Fruit fly (Drosophila melanogaster) whole organism, wandering third instar larva: Measurements from ENCODE around the gene CG9917.

Source experiments
- Abd-B ChIP-seq: fragments of >200 bp; optimal IDR thresholded peaks from 2 replicates; lab custom pipeline; 2017; ENCODE audit warnings: missing biosample characterization, missing genetic modification characterization
- CG32264 ChIP-seq: fragments of 200-800 bp; sonication (Bioruptor generic); optimal IDR thresholded peaks from 2 replicates; lab custom pipeline; 2016; ENCODE audit warnings: missing biosample characterization, missing genetic modification characterization
- CG9705 ChIP-seq: fragments of 200-800 bp; sonication (Bioruptor generic); optimal IDR thresholded peaks from 2 replicates; lab custom pipeline; 2018; ENCODE audit warnings: missing biosample characterization, mild to moderate bottlenecking, missing genetic modification characterization
- CrebA ChIP-seq: fragments of 200-800 bp; sonication (Bioruptor generic); optimal IDR thresholded peaks from 2 replicates; lab custom pipeline; 2016; ENCODE audit warnings: missing biosample characterization, mild to moderate bottlenecking, missing genetic modification characterization, borderline replicate concordance
- Dfd ChIP-seq: fragments of >200 bp; optimal IDR thresholded peaks from 2 replicates; lab custom pipeline; 2017; ENCODE audit warnings: missing biosample characterization, missing genetic modification characterization
- Dif ChIP-seq: fragments of 200-275, 200-300 bp; sonication (Bioruptor generic); optimal IDR thresholded peaks from 2 replicates; lab custom pipeline; 2018; ENCODE audit warnings: missing biosample characterization, missing genetic modification characterization; ENCODE audit not compliant: partially characterized antibody
- GATAd ChIP-seq: sonication (Bioruptor generic); optimal IDR thresholded peaks from 2 replicates; lab custom pipeline; 2016; ENCODE audit warnings: missing biosample characterization, missing genetic modification characterization
- HLH106 ChIP-seq: fragments of 200-800 bp; optimal IDR thresholded peaks from 3 replicates; lab custom pipeline; 2019; ENCODE audit warnings: missing biosample characterization, mild to moderate bottlenecking, missing genetic modification characterization, moderate library complexity
- Hnf4 ChIP-seq: fragments of 200-800 bp; sonication (Bioruptor generic); optimal IDR thresholded peaks from 2 replicates; lab custom pipeline; 2016; ENCODE audit warnings: missing biosample characterization, mild to moderate bottlenecking, missing genetic modification characterization
- Hr78 ChIP-seq: fragments of >200 bp; optimal IDR thresholded peaks from 2 replicates; lab custom pipeline; 2017; ENCODE audit warnings: missing biosample characterization, missing genetic modification characterization
- Hr83 ChIP-seq: fragments of 200-300 bp; sonication (Bioruptor generic); optimal IDR thresholded peaks from 2 replicates; lab custom pipeline; 2016; ENCODE audit warnings: missing biosample characterization, mild to moderate bottlenecking, missing genetic modification characterization, moderate library complexity; ENCODE audit not compliant: poor library complexity, severe bottlenecking
- Jra ChIP-seq: sonication (Bioruptor generic); optimal IDR thresholded peaks from 2 replicates; lab custom pipeline; 2016; ENCODE audit warnings: missing biosample characterization, missing genetic modification characterization
- Mio ChIP-seq: sonication (Bioruptor generic); optimal IDR thresholded peaks from 2 replicates; lab custom pipeline; 2016; ENCODE audit warnings: missing biosample characterization, missing genetic modification characterization
- Myc ChIP-seq: fragments of >200 bp; optimal IDR thresholded peaks from 2 replicates; lab custom pipeline; 2017
- N ChIP-seq: fragments of >200 bp; optimal IDR thresholded peaks from 2 replicates; lab custom pipeline; 2018; ENCODE audit warnings: missing biosample characterization, missing external identifiers, missing genetic modification characterization
- OdsH ChIP-seq: fragments of 200-800 bp; sonication (Bioruptor generic); optimal IDR thresholded peaks from 2 replicates; lab custom pipeline; 2016; ENCODE audit warnings: missing biosample characterization, mild to moderate bottlenecking, missing genetic modification characterization
- Rel ChIP-seq, 2 experiments: fragments of 200-800 bp; sonication (Bioruptor generic) in 1 of 2; optimal IDR thresholded peaks; 2 replicates in 1 of 2; 3 replicates in 1 of 2; lab custom pipeline; 2016 to 2019; ENCODE audit warnings: mild to moderate bottlenecking in 2 of 2, missing biosample characterization in 2 of 2, missing genetic modification characterization in 2 of 2, moderate library complexity in 1 of 2
- Sp1 ChIP-seq: fragments of 200-800 bp; sonication (Bioruptor generic); optimal IDR thresholded peaks from 3 replicates; lab custom pipeline; 2019; ENCODE audit warnings: missing biosample characterization, mild to moderate bottlenecking, missing genetic modification characterization, moderate library complexity
- Vsx2 ChIP-seq: fragments of 200-300, 225-300 bp; sonication (Bioruptor generic); optimal IDR thresholded peaks from 2 replicates; lab custom pipeline; 2018; ENCODE audit warnings: missing biosample characterization, missing genetic modification characterization; ENCODE audit not compliant: partially characterized antibody
- br ChIP-seq: fragments of 200-800 bp; sonication (Bioruptor generic); optimal IDR thresholded peaks from 2 replicates; lab custom pipeline; 2016; ENCODE audit warnings: missing biosample characterization, missing genetic modification characterization
- brk ChIP-seq: fragments of 200-800 bp; sonication (Bioruptor generic); optimal IDR thresholded peaks from 2 replicates; lab custom pipeline; 2016; ENCODE audit warnings: missing biosample characterization, mild to moderate bottlenecking, missing genetic modification characterization
- dl ChIP-seq, 2 experiments: fragments of 175-275, 200-275 bp in 1 of 2; fragments of 200-275 bp in 1 of 2; sonication (Bioruptor generic); optimal IDR thresholded peaks; lab custom pipeline; 2018; ENCODE audit warnings: mild to moderate bottlenecking in 2 of 2, missing biosample characterization in 2 of 2, missing genetic modification characterization in 2 of 2, moderate library complexity in 2 of 2; ENCODE audit not compliant: partially characterized antibody in 2 of 2, insufficient read depth in 1 of 2
- dmrt93B ChIP-seq: fragments of 200-800 bp; sonication (Bioruptor generic); optimal IDR thresholded peaks from 2 replicates; lab custom pipeline; 2018; ENCODE audit warnings: missing biosample characterization, mild to moderate bottlenecking, missing genetic modification characterization
- dsf ChIP-seq: sonication (Bioruptor generic); optimal IDR thresholded peaks from 2 replicates; lab custom pipeline; 2016; ENCODE audit warnings: missing biosample characterization, missing genetic modification characterization, borderline replicate concordance
- ey ChIP-seq: fragments of 200-800 bp; sonication (Bioruptor generic); optimal IDR thresholded peaks from 2 replicates; lab custom pipeline; 2016; ENCODE audit warnings: missing biosample characterization, missing genetic modification characterization
- foxo ChIP-seq, 2 experiments: fragments of 200-800 bp; sonication (Bioruptor generic); optimal IDR thresholded peaks; 2 replicates in 1 of 2; 3 replicates in 1 of 2; lab custom pipeline; 2016 to 2017; ENCODE audit warnings: missing biosample characterization in 2 of 2, missing genetic modification characterization in 2 of 2
- fru ChIP-seq: fragments of 200-800 bp; sonication (Bioruptor generic); optimal IDR thresholded peaks from 3 replicates; lab custom pipeline; 2016; ENCODE audit warnings: missing biosample characterization, mild to moderate bottlenecking, missing genetic modification characterization
- h ChIP-seq: fragments of 200-800 bp; sonication (Bioruptor generic); optimal IDR thresholded peaks from 3 replicates; lab custom pipeline; 2016; ENCODE audit warnings: missing biosample characterization, mild to moderate bottlenecking, missing genetic modification characterization
- jim ChIP-seq: fragments of 175-275, 200-325 bp; sonication (Bioruptor generic); optimal IDR thresholded peaks from 2 replicates; lab custom pipeline; 2016; ENCODE audit warnings: missing biosample characterization, mild to moderate bottlenecking, missing genetic modification characterization
- lola ChIP-seq: fragments of >200 bp; optimal IDR thresholded peaks from 2 replicates; lab custom pipeline; 2017; ENCODE audit warnings: missing biosample characterization, missing genetic modification characterization
- pan ChIP-seq: fragments of >200 bp; optimal IDR thresholded peaks from 2 replicates; lab custom pipeline; 2017
- psq ChIP-seq: fragments of 200-800 bp; sonication (Bioruptor generic); optimal IDR thresholded peaks from 3 replicates; lab custom pipeline; 2017; ENCODE audit warnings: missing biosample characterization, mild to moderate bottlenecking, missing genetic modification characterization, moderate library complexity
- rgr ChIP-seq: fragments of 200-800 bp; sonication (Bioruptor generic); optimal IDR thresholded peaks from 3 replicates; lab custom pipeline; 2016; ENCODE audit warnings: missing biosample characterization, mild to moderate bottlenecking, missing genetic modification characterization
- sage ChIP-seq: fragments of 200-800 bp; sonication (Bioruptor generic); optimal IDR thresholded peaks from 2 replicates; lab custom pipeline; 2016; ENCODE audit warnings: missing biosample characterization, mild to moderate bottlenecking, missing genetic modification characterization
- sv ChIP-seq: fragments of 200-800 bp; sonication (Bioruptor generic); optimal IDR thresholded peaks from 3 replicates; lab custom pipeline; 2016; ENCODE audit warnings: missing biosample characterization, missing genetic modification characterization
- tai ChIP-seq: sonication (Bioruptor generic); optimal IDR thresholded peaks from 2 replicates; lab custom pipeline; 2016; ENCODE audit warnings: missing biosample characterization, missing genetic modification characterization
- usp ChIP-seq: fragments of >200 bp; optimal IDR thresholded peaks from 2 replicates; lab custom pipeline; 2017; ENCODE audit warnings: missing biosample characterization, missing genetic modification characterization
- woc ChIP-seq: sonication (Bioruptor generic); optimal IDR thresholded peaks from 2 replicates; lab custom pipeline; 2016; ENCODE audit warnings: missing biosample characterization, mild to moderate bottlenecking, missing genetic modification characterization

CG9917 gene

DNA sequence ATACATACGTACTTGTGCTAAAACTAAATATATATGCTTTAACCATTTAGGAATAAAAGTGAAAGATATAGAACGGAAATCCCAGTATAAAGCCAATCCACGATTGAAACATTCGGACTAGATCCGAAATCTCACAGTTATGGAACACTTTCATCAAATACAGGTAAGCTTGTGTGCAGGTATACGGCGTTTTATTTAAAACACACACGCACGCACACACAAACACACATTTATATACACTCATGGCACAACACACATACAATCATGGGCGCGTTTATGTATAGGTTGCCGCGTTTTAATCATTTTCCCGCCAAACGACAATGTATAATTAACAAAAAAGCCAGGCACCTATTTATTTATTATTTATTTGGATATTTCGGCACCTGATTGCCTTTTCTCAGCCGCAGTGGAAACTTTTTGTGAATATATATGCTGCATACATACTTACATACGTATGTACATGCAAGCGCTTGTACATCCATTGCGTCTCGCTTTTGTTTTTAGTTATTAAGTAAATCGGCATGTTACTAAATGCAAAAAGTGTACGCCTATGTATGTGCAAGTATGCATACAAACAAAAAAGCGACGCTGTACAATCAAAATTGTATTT is 11.3 kb upstream of the CG9917 start:
- TF ChIP-seq CrebA (GFP tag; lab: Kevin White, UChicago) (peak; percentile 27), Jra (GFP tag; lab: Kevin White, UChicago) (no peak), dsf (GFP tag; lab: Kevin White, UChicago) (no peak), br (no peak), foxo (GFP tag; optimal IDR thresholded peaks at IDR 0.05; lab: Kevin White, UChicago) (no peak), HLH106 (tag; lab: Kevin White, UChicago) (no peak), N (GFP tag; lab: Kevin White, UChicago) (peak; percentile 37)
- TF ChIP-seq, all 38 proteins: peak for 2

- no peak for TF ChIP-seq pan
- no peak for TF ChIP-seq usp (GFP tag; lab: Kevin White, UChicago)
- TF ChIP-seq ey (GFP tag; lab: Kevin White, UChicago): no peak
- TF ChIP-seq dsf (GFP tag; lab: Kevin White, UChicago): no peak
- no peak for TF ChIP-seq CG32264 (GFP tag; lab: Kevin White, UChicago)
- peak; percentile 2 for TF ChIP-seq fru (GFP tag; lab: Kevin White, UChicago)
- no peak for TF ChIP-seq lola (GFP tag; lab: Kevin White, UChicago)
- TF ChIP-seq h (GFP tag; lab: Kevin White, UChicago): no peak
- TF ChIP-seq br: no peak
- TF ChIP-seq brk: no peak
- no peak for TF ChIP-seq psq (GFP tag; lab: Kevin White, UChicago)
- peak; percentile 62 for TF ChIP-seq N (GFP tag; lab: Kevin White, UChicago)
- peak; percentile 90 for TF ChIP-seq Dif (GFP tag; lab: Kevin White, UChicago)
- TF ChIP-seq Dfd: no peak
- no peak for TF ChIP-seq GATAd (GFP tag; lab: Kevin White, UChicago)
- peak; percentile 76 to 83 for TF ChIP-seq dl (GFP tag; optimal IDR thresholded peaks at IDR 0.05; lab: Kevin White, UChicago; ENCODE audit: insufficient read depth in 1 of 2, partially characterized antibody in 2 of 2)
- TF ChIP-seq Abd-B: no peak
- TF ChIP-seq CG9705: no peak
- no peak for TF ChIP-seq sv (GFP tag; lab: Kevin White, UChicago)
- TF ChIP-seq Vsx2 (GFP tag; lab: Kevin White, UChicago): peak; percentile 63
- no peak for TF ChIP-seq Myc (lab: Kevin White, UChicago)
- TF ChIP-seq Hr78 (GFP tag; lab: Kevin White, UChicago): no peak
- TF ChIP-seq jim (GFP tag; lab: Kevin White, UChicago): no peak
- TF ChIP-seq Hnf4 (GFP tag; lab: Kevin White, UChicago): peak; percentile 13
- peak; percentile 57 for TF ChIP-seq Rel (GFP tag; optimal IDR thresholded peaks at IDR 0.05; lab: Kevin White, UChicago)
- TF ChIP-seq Rel (tag; optimal IDR thresholded peaks at IDR 0.05; lab: Kevin White, UChicago): peak; percentile 43
- no peak for TF ChIP-seq OdsH (GFP tag; lab: Kevin White, UChicago)
- no peak for TF ChIP-seq rgr (GFP tag; lab: Kevin White, UChicago)
- TF ChIP-seq Hr83: peak; percentile 61
- no peak for TF ChIP-seq woc
- peak; percentile 22 for TF ChIP-seq sage (GFP tag; lab: Kevin White, UChicago)
- no peak for TF ChIP-seq foxo (GFP tag; optimal IDR thresholded peaks at IDR 0.05; lab: Kevin White, UChicago)
- no peak for TF ChIP-seq HLH106 (tag; lab: Kevin White, UChicago)
- TF ChIP-seq Jra (GFP tag; lab: Kevin White, UChicago): peak; percentile 0
- no peak for TF ChIP-seq CrebA (GFP tag; lab: Kevin White, UChicago)
- no peak for TF ChIP-seq dmrt93B (GFP tag; lab: Kevin White, UChicago)
- no peak for TF ChIP-seq Mio (GFP tag; lab: Kevin White, UChicago)
- TF ChIP-seq tai (GFP tag; lab: Kevin White, UChicago): no peak
- no peak for TF ChIP-seq Sp1 (GFP tag; lab: Kevin White, UChicago)
- TF ChIP-seq, all 38 proteins: peak for 10
Observed at dm6 chrX:16333434-16334141, 10.6 kb upstream of the CG9917 start, which contains the start of the genes CG9921 and Dsp1. TSS of gene CG9921 (minus strand) at chrX:16333600. TSS of gene Dsp1 (plus strand) at chrX:16333612.
